Worm (Caenorhabditis elegans) whole organism, late embryonic: ENCODE measurements around the gene alh-1.

Source experiments
- ama-1 ChIP-seq: fragments of 150-350 bp; optimal IDR thresholded peaks from 2 replicates; lab custom pipeline; 2014
- ceh-14 ChIP-seq: sonication (generic microtip); optimal IDR thresholded peaks from 2 replicates; lab custom pipeline; 2016; ENCODE audit warnings: missing genotype, missing genetic modification characterization, missing compliant biosample characterization
- ceh-19 ChIP-seq: fragments of 200-800 bp; sonication (Bioruptor generic); optimal IDR thresholded peaks from 2 replicates; lab custom pipeline; 2018; ENCODE audit warnings: mild to moderate bottlenecking, missing genetic modification characterization, missing compliant biosample characterization
- ceh-30 ChIP-seq: fragments of 150-350 bp; optimal IDR thresholded peaks from 2 replicates; lab custom pipeline; 2014; ENCODE audit warnings: missing biosample characterization, missing genetic modification characterization
- dmd-4 ChIP-seq: sonication (generic microtip); optimal IDR thresholded peaks from 2 replicates; lab custom pipeline; 2016; ENCODE audit warnings: borderline replicate concordance, missing genetic modification characterization, missing compliant biosample characterization
- ets-4 ChIP-seq: sonication (generic microtip); optimal IDR thresholded peaks from 2 replicates; lab custom pipeline; 2016; ENCODE audit warnings: missing genetic modification characterization, missing compliant biosample characterization
- eyg-1 ChIP-seq: sonication (generic microtip); optimal IDR thresholded peaks from 2 replicates; lab custom pipeline; 2016; ENCODE audit warnings: missing genotype, missing genetic modification characterization, missing compliant biosample characterization
- fkh-10 ChIP-seq: fragments of 150-350 bp; optimal IDR thresholded peaks from 2 replicates; lab custom pipeline; 2014; ENCODE audit warnings: missing biosample characterization, missing genetic modification reagents, missing genetic modification characterization
- pha-4 ChIP-seq: fragments of 150-350 bp; optimal IDR thresholded peaks from 2 replicates; lab custom pipeline; 2018; ENCODE audit warnings: missing biosample characterization, missing genetic modification reagents, missing genetic modification characterization
- tbx-2 ChIP-seq: sonication (generic microtip); optimal IDR thresholded peaks from 2 replicates; lab custom pipeline; 2016; ENCODE audit warnings: missing genetic modification characterization, missing compliant biosample characterization

- TF ChIP-seq ceh-19 (no peak), ama-1 (lab: Kevin White, UChicago) (no peak), ceh-14 (tag; lab: Kevin White, UChicago) (no peak), dmd-4 (no peak), ceh-30 (tag; lab: Kevin White, UChicago) (no peak), eyg-1 (tag; lab: Kevin White, UChicago) (no peak), pha-4 (tag; lab: Kevin White, UChicago) (no peak), fkh-10 (GFP tag; lab: Kevin White, UChicago) (no peak), ets-4 (tag; lab: Kevin White, UChicago) (no peak), tbx-2 (tag; lab: Kevin White, UChicago) (no peak)
Measured at ce11 chrIII:5081573-5081823, 3.9 kb downstream of the alh-1 start, which contains the start of gene cox-6A.
